Worm (Caenorhabditis elegans): ENCODE data around the gene fbxa-29.

fbxa-29 gene

ce11 chrIII:1273655-1274328, at the start of gene fbxa-29:
Gene fbxa-29, minus strand, starts transcription at chrIII:1273705.
- TF ChIP-seq cog-1 (tag; optimal IDR thresholded peaks at IDR 0.05) (no peak), med-1 (GFP tag; optimal IDR thresholded peaks at IDR 0.05; ENCODE audit: insufficient read depth) (no peak), ztf-29 (GFP tag; IDR thresholded peaks at IDR 0.05) (no peak), flt-1 (GFP tag; IDR thresholded peaks at IDR 0.05) (no peak), T22C8.4 (GFP tag; IDR thresholded peaks at IDR 0.05) (no peak), ztf-23 (GFP tag; IDR thresholded peaks at IDR 0.05) (no peak), ref-1 (GFP tag; conservative IDR thresholded peaks at IDR 0.05) (no peak)

ce11 chrIII:1321561-1321960, 48.1 kb upstream of the fbxa-29 start, which contains the start of gene fbxa-15:
Gene fbxa-15, minus strand, starts transcription at chrIII:1321661.
- no peak for TF ChIP-seq tab-1 (GFP tag; IDR thresholded peaks at IDR 0.05)
- no peak for TF ChIP-seq med-1 (GFP tag; optimal IDR thresholded peaks at IDR 0.05; ENCODE audit: insufficient read depth)
- TF ChIP-seq ref-1 (GFP tag; conservative IDR thresholded peaks at IDR 0.05), result no peak
- no peak for TF ChIP-seq T22C8.4 (GFP tag; IDR thresholded peaks at IDR 0.05)
- no peak for TF ChIP-seq klf-2 (GFP tag; conservative IDR thresholded peaks at IDR 0.05)
- TF ChIP-seq cog-1 (tag; optimal IDR thresholded peaks at IDR 0.05), result no peak
- no peak for TF ChIP-seq flt-1 (GFP tag; IDR thresholded peaks at IDR 0.05)
- no peak for TF ChIP-seq ztf-23 (GFP tag; IDR thresholded peaks at IDR 0.05)
- no peak for TF ChIP-seq ztf-29 (GFP tag; IDR thresholded peaks at IDR 0.05)

- TF ChIP-seq tab-1 (GFP tag; IDR thresholded peaks at IDR 0.05) (no peak), klf-2 (GFP tag; conservative IDR thresholded peaks at IDR 0.05) (no peak), med-1 (GFP tag; optimal IDR thresholded peaks at IDR 0.05; ENCODE audit: insufficient read depth) (no peak), ztf-29 (GFP tag; IDR thresholded peaks at IDR 0.05) (no peak), ref-1 (GFP tag; conservative IDR thresholded peaks at IDR 0.05) (no peak), ztf-23 (GFP tag; IDR thresholded peaks at IDR 0.05) (no peak)
These were observed 41.5 kb upstream of the fbxa-29 start, which contains the start of the genes fbxa-80 and fbxa-19 for ce11 chrIII:1315038-1315437. Gene fbxa-80, minus strand, starts transcription at chrIII:1315210. Gene fbxa-19, plus strand, starts transcription at chrIII:1315401.

- TF ChIP-seq flt-1 (GFP tag; IDR thresholded peaks at IDR 0.05) (no peak), cog-1 (tag; optimal IDR thresholded peaks at IDR 0.05) (no peak), ztf-29 (GFP tag; IDR thresholded peaks at IDR 0.05) (no peak), ztf-23 (GFP tag; IDR thresholded peaks at IDR 0.05) (no peak), tab-1 (GFP tag; IDR thresholded peaks at IDR 0.05) (no peak), T22C8.4 (GFP tag; IDR thresholded peaks at IDR 0.05) (no peak), med-1 (GFP tag; optimal IDR thresholded peaks at IDR 0.05; ENCODE audit: insufficient read depth) (no peak)
These were observed 40.8 kb upstream of the fbxa-29 start for ce11 chrIII:1314283-1314682.

ce11 chrIII:1311367-1311766, 37.9 kb upstream of the fbxa-29 start:
- TF ChIP-seq ref-1 (GFP tag; conservative IDR thresholded peaks at IDR 0.05) (no peak), cog-1 (tag; optimal IDR thresholded peaks at IDR 0.05) (no peak), med-1 (GFP tag; optimal IDR thresholded peaks at IDR 0.05; ENCODE audit: insufficient read depth) (no peak), flt-1 (GFP tag; IDR thresholded peaks at IDR 0.05) (no peak)

- TF ChIP-seq cog-1 (tag; optimal IDR thresholded peaks at IDR 0.05) (no peak), med-1 (GFP tag; optimal IDR thresholded peaks at IDR 0.05; ENCODE audit: insufficient read depth) (no peak), ztf-23 (GFP tag; IDR thresholded peaks at IDR 0.05) (no peak), tab-1 (GFP tag; IDR thresholded peaks at IDR 0.05) (no peak), ztf-29 (GFP tag; IDR thresholded peaks at IDR 0.05) (no peak), klf-2 (GFP tag; conservative IDR thresholded peaks at IDR 0.05) (no peak)
These were observed 35.4 kb upstream of the fbxa-29 start, which contains the start of gene Y82E9BL.12 for ce11 chrIII:1308887-1309286. Gene Y82E9BL.12, plus strand, starts transcription at chrIII:1309187.

DNA sequence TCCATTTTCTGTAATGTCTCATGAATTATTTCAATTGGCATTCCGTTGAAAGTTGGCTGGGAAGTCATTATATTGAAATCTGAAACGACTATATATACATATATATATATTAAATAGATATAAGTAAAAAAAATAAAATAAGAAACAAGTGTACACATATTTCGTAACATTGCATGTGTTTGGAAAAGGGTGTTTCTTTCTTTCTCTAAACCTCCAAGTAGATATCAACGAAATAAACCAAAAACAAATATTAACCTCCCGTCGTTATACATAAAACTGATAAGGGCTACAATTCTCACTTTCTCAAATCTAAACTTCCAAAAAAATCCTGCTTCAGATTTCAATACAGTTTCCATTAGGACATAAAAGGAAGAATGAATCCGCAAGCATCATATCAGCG, 34.7 kb upstream of the fbxa-29 start, which contains the start of gene fbxa-79:
Gene fbxa-79 (minus strand): TSS at position 86 of the 400 bp plus-strand sequence.
- no peak for TF ChIP-seq ztf-23 (GFP tag; IDR thresholded peaks at IDR 0.05)
- no peak for TF ChIP-seq med-1 (GFP tag; optimal IDR thresholded peaks at IDR 0.05; ENCODE audit: insufficient read depth)
- TF ChIP-seq T22C8.4 (GFP tag; IDR thresholded peaks at IDR 0.05), result no peak
- TF ChIP-seq cog-1 (tag; optimal IDR thresholded peaks at IDR 0.05), result no peak
- TF ChIP-seq ztf-29 (GFP tag; IDR thresholded peaks at IDR 0.05), result no peak
- TF ChIP-seq ref-1 (GFP tag; conservative IDR thresholded peaks at IDR 0.05), result no peak
- TF ChIP-seq flt-1 (GFP tag; IDR thresholded peaks at IDR 0.05), result no peak
- TF ChIP-seq klf-2 (GFP tag; conservative IDR thresholded peaks at IDR 0.05), result no peak
- no peak for TF ChIP-seq tab-1 (GFP tag; IDR thresholded peaks at IDR 0.05)

- TF ChIP-seq T22C8.4 (GFP tag; IDR thresholded peaks at IDR 0.05) (no peak), klf-2 (GFP tag; conservative IDR thresholded peaks at IDR 0.05) (no peak), tab-1 (GFP tag; IDR thresholded peaks at IDR 0.05) (no peak), cog-1 (tag; optimal IDR thresholded peaks at IDR 0.05) (no peak), ztf-29 (GFP tag; IDR thresholded peaks at IDR 0.05) (no peak), ref-1 (GFP tag; conservative IDR thresholded peaks at IDR 0.05) (no peak), flt-1 (GFP tag; IDR thresholded peaks at IDR 0.05) (no peak), med-1 (GFP tag; optimal IDR thresholded peaks at IDR 0.05; ENCODE audit: insufficient read depth) (no peak), ztf-23 (GFP tag; IDR thresholded peaks at IDR 0.05) (no peak)
These were observed 33.8 kb upstream of the fbxa-29 start for ce11 chrIII:1307333-1307732.

DNA sequence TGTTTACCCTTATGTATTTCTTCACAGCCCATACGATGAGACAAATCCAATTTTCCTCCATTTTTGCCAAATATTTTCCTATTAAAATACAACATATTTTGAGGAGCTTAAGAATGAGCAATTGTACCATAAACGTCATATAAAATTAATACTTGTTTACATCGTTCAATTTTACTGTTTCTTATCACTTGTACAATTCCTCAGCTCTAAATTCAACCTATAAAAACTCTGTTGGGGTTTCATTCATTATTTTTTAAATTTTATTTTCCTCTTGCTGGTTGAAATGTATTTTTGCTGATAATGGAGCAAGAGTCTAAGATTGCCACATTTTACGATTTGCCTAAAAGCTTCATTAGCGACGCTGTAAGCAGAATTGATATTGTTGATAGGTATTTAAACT, 29.9 kb upstream of the fbxa-29 start, which contains the start of gene fbxa-75:
Gene fbxa-75 (plus strand): TSS at position 301 of the 400 bp plus-strand sequence.
- TF ChIP-seq tab-1 (GFP tag; IDR thresholded peaks at IDR 0.05) (no peak), T22C8.4 (GFP tag; IDR thresholded peaks at IDR 0.05) (no peak), ref-1 (GFP tag; conservative IDR thresholded peaks at IDR 0.05) (no peak), klf-2 (GFP tag; conservative IDR thresholded peaks at IDR 0.05) (no peak), cog-1 (tag; optimal IDR thresholded peaks at IDR 0.05) (no peak), med-1 (GFP tag; optimal IDR thresholded peaks at IDR 0.05; ENCODE audit: insufficient read depth) (no peak), ztf-23 (GFP tag; IDR thresholded peaks at IDR 0.05) (no peak)

ce11 chrIII:1297604-1298003, 24.1 kb upstream of the fbxa-29 start, which contains the start of gene fbxa-28:
Gene fbxa-28, plus strand, starts transcription at chrIII:1297904.
- TF ChIP-seq cog-1 (tag; optimal IDR thresholded peaks at IDR 0.05), result no peak
- TF ChIP-seq ztf-29 (GFP tag; IDR thresholded peaks at IDR 0.05), result no peak
- no peak for TF ChIP-seq klf-2 (GFP tag; conservative IDR thresholded peaks at IDR 0.05)
- TF ChIP-seq T22C8.4 (GFP tag; IDR thresholded peaks at IDR 0.05), result no peak
- no peak for TF ChIP-seq flt-1 (GFP tag; IDR thresholded peaks at IDR 0.05)
